Fruit fly (Drosophila melanogaster): ENCODE data around the gene CG42852.

dm6 chr3L:16772755-16773523 is 17.6 kb downstream of the CG42852 start:
- TF ChIP-seq fru (GFP tag; optimal IDR thresholded peaks at IDR 0.05) (no peak), usp (GFP tag; optimal IDR thresholded peaks at IDR 0.05) (no peak), dsf (GFP tag; optimal IDR thresholded peaks at IDR 0.05; ENCODE audit: borderline replicate concordance) (no peak), h (GFP tag; optimal IDR thresholded peaks at IDR 0.05) (no peak), CrebA (GFP tag; optimal IDR thresholded peaks at IDR 0.05; ENCODE audit: borderline replicate concordance) (no peak), Hr78 (GFP tag; optimal IDR thresholded peaks at IDR 0.05) (no peak), Myc (optimal IDR thresholded peaks at IDR 0.05) (no peak), rgr (GFP tag; optimal IDR thresholded peaks at IDR 0.05) (no peak), dmrt93B (GFP tag; optimal IDR thresholded peaks at IDR 0.05) (no peak)
